Fruit fly (Drosophila melanogaster): ENCODE data around the gene CG31268.

- no peak for TF ChIP-seq lola (GFP tag; optimal IDR thresholded peaks at IDR 0.05)
- no peak for TF ChIP-seq jim (GFP tag; optimal IDR thresholded peaks at IDR 0.05)
- TF ChIP-seq Rel (GFP tag; optimal IDR thresholded peaks at IDR 0.05): no peak
- no peak for TF ChIP-seq Rel (tag; optimal IDR thresholded peaks at IDR 0.05)
- no peak for TF ChIP-seq usp (GFP tag; optimal IDR thresholded peaks at IDR 0.05)
- TF ChIP-seq psq (GFP tag; optimal IDR thresholded peaks at IDR 0.05): no peak
- no peak for TF ChIP-seq CrebA (GFP tag; optimal IDR thresholded peaks at IDR 0.05; ENCODE audit: borderline replicate concordance)
- TF ChIP-seq HLH106 (tag; optimal IDR thresholded peaks at IDR 0.05): peak; percentile 4
- TF ChIP-seq GATAd (GFP tag; optimal IDR thresholded peaks at IDR 0.05): no peak
Observed at dm6 chr3R:17056905-17057251, 25.3 kb downstream of the CG31268 start.

All from whole organism, wandering third instar larva.